Worm (Caenorhabditis elegans): ENCODE measurements around the gene srd-41.

The srd-41 gene

DNA sequence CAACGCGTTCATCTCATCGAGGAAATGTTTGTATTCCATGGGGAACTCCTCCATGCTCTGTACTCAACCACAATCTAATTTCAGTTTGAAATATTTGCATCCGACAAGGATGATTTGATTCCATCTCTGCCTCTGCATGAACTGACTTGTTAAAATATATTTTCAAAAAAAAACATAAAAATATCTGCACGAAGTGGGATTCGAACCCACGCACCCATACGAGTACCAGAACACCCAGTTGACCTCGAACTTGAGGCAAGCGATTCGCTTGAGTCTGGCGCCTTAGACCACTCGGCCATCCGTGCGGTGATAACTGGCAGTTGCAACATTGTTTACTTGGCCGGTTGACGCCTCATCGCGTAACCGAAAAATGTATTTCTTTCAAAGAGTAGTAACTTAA, 21.3 kb downstream of the srd-41 start:
- TF ChIP-seq tbx-11 (GFP tag; IDR thresholded peaks at IDR 0.05) (peak; percentile 69), sea-1 (GFP tag; conservative IDR thresholded peaks at IDR 0.05) (no peak), ceh-36 (tag; optimal IDR thresholded peaks at IDR 0.05) (peak; percentile 11)

DNA sequence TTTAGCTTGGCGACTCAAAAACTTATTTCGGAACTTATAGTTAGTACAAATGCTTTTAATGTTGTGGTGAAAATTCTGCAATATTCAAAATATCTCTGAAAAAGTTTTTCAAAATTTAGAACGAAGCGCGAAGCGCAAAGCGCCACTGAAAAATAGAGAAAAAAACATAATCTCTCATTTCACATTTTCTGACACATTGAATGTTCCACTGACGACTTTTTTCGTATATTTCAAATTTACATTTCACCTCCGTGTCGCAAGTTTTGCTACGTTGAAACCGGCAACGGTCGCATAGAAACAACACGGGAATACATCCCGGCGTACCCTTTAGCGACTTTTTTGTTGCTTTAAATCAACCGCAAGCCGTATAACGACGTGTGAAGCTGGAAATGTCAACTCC, 21.8 kb downstream of the srd-41 start, which contains the start of gene F42F12.14:
TSS of gene F42F12.14 (plus strand) at position 301 of the 400 bp plus-strand sequence.
- TF ChIP-seq tra-4 (tag; optimal IDR thresholded peaks at IDR 0.05) (no peak), pes-1 (GFP tag; IDR thresholded peaks at IDR 0.05) (no peak), ceh-13 (GFP tag; optimal IDR thresholded peaks at IDR 0.05) (no peak), tbx-37 (GFP tag; conservative IDR thresholded peaks at IDR 0.05) (no peak), flt-1 (GFP tag; IDR thresholded peaks at IDR 0.05) (no peak), scrt-1 (GFP tag; IDR thresholded peaks at IDR 0.05) (no peak), ama-1 (optimal IDR thresholded peaks at IDR 0.05) (no peak), F13C5.2 (tag; optimal IDR thresholded peaks at IDR 0.05) (no peak), ceh-36 (tag; optimal IDR thresholded peaks at IDR 0.05) (no peak), tbx-11 (GFP tag; IDR thresholded peaks at IDR 0.05) (no peak), sea-1 (GFP tag; conservative IDR thresholded peaks at IDR 0.05) (no peak), ets-7 (tag; optimal IDR thresholded peaks at IDR 0.05) (no peak), hmbx-1 (tag; optimal IDR thresholded peaks at IDR 0.05) (no peak), hmg-4 (GFP tag; optimal IDR thresholded peaks at IDR 0.05) (no peak), hnd-1 (tag; optimal IDR thresholded peaks at IDR 0.05) (no peak), aly-1 (tag; optimal IDR thresholded peaks at IDR 0.05) (no peak), B0310.2 (tag; optimal IDR thresholded peaks at IDR 0.05) (no peak)

DNA sequence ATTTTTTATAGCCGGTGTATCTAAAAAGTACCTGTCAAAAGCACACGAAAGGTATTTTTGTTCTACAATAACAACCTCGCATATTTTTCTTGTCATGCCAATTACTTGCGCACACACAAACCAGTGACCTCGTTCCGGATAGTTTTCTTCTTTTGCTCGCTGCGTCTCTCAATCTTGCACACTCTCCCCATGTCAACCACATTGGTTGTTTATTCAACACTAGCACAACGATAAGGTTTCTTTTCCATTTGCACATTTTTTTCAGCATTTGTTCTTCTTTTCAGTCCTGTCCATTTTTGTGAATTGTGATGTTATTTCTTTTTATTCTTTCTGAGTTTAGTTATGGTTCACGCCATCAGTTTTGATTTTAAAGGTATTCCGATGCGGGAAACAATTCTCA, 23.7 kb downstream of the srd-41 start, which contains the start of gene F42F12.3:
TSS of gene F42F12.3 (plus strand) at position 372 of the 400 bp plus-strand sequence.
- TF ChIP-seq pes-1 (GFP tag; IDR thresholded peaks at IDR 0.05) (no peak), hmbx-1 (tag; optimal IDR thresholded peaks at IDR 0.05) (no peak), scrt-1 (GFP tag; IDR thresholded peaks at IDR 0.05) (no peak), sea-1 (GFP tag; conservative IDR thresholded peaks at IDR 0.05) (no peak), tbx-11 (GFP tag; IDR thresholded peaks at IDR 0.05) (no peak), ceh-13 (GFP tag; optimal IDR thresholded peaks at IDR 0.05) (no peak), F13C5.2 (tag; optimal IDR thresholded peaks at IDR 0.05) (no peak), ama-1 (optimal IDR thresholded peaks at IDR 0.05) (no peak), B0310.2 (tag; optimal IDR thresholded peaks at IDR 0.05) (no peak), ets-7 (tag; optimal IDR thresholded peaks at IDR 0.05) (no peak), aly-1 (tag; optimal IDR thresholded peaks at IDR 0.05) (no peak), flt-1 (GFP tag; IDR thresholded peaks at IDR 0.05) (no peak), tra-4 (tag; optimal IDR thresholded peaks at IDR 0.05) (no peak), tbx-37 (GFP tag; conservative IDR thresholded peaks at IDR 0.05) (no peak), ceh-36 (tag; optimal IDR thresholded peaks at IDR 0.05) (no peak), hmg-4 (GFP tag; optimal IDR thresholded peaks at IDR 0.05) (no peak), hnd-1 (tag; optimal IDR thresholded peaks at IDR 0.05) (no peak)

DNA sequence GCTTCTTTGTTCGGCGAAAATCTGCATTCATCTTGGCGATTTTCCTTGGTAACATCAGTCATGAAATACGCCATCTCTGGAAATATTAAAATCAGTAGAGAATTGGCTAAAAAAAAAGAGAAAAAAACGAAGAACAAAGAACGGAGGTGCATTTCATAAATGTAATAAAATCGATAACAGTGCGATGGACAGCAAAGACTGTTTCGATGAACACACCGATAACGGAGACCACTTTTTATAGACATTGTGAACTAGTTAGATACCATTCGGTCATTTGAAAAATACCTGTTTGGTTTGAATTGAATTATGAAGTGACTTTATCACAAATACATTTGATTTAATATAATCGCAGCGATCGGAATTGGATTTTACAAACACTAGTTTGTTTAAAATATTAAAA, 26.3 kb downstream of the srd-41 start, which contains the start of gene F42F12.4:
TSS of gene F42F12.4 (minus strand) at position 76 of the 400 bp plus-strand sequence.
- TF ChIP-seq scrt-1 (GFP tag; IDR thresholded peaks at IDR 0.05) (no peak), hmbx-1 (tag; optimal IDR thresholded peaks at IDR 0.05) (no peak), hnd-1 (tag; optimal IDR thresholded peaks at IDR 0.05) (no peak)

DNA sequence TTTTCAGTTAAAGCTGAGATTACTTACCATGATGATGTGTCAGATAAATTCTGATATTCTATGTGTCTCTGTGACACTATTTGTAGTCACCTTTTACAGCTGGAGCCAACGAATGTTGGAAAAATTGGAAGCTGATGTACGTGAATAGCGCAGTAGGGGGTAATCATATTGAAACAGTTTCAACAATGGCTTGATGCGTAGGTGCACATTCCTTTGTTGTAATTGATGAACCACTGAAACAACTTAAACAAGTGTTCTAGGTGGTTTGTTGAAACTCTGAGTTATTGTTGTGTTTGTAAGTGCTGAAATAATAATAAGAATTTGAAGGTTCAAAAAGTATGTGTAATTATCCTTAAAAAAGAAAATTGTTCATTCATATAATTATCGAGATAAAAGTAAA, 30.1 kb downstream of the srd-41 start, which contains the start of gene nspc-12:
TSS of gene nspc-12 (minus strand) at position 101 of the 400 bp plus-strand sequence.
- TF ChIP-seq ceh-36 (tag; optimal IDR thresholded peaks at IDR 0.05) (no peak), hnd-1 (tag; optimal IDR thresholded peaks at IDR 0.05) (no peak), tbx-11 (GFP tag; IDR thresholded peaks at IDR 0.05) (no peak), flt-1 (GFP tag; IDR thresholded peaks at IDR 0.05) (no peak), pes-1 (GFP tag; IDR thresholded peaks at IDR 0.05) (no peak), scrt-1 (GFP tag; IDR thresholded peaks at IDR 0.05) (no peak), ceh-13 (GFP tag; optimal IDR thresholded peaks at IDR 0.05) (no peak), tra-4 (tag; optimal IDR thresholded peaks at IDR 0.05) (no peak), ama-1 (optimal IDR thresholded peaks at IDR 0.05) (no peak), sea-1 (GFP tag; conservative IDR thresholded peaks at IDR 0.05) (no peak), hmg-4 (GFP tag; optimal IDR thresholded peaks at IDR 0.05) (no peak), hmbx-1 (tag; optimal IDR thresholded peaks at IDR 0.05) (no peak), B0310.2 (tag; optimal IDR thresholded peaks at IDR 0.05) (no peak), tbx-37 (GFP tag; conservative IDR thresholded peaks at IDR 0.05) (no peak), aly-1 (tag; optimal IDR thresholded peaks at IDR 0.05) (no peak), ets-7 (tag; optimal IDR thresholded peaks at IDR 0.05) (no peak), F13C5.2 (tag; optimal IDR thresholded peaks at IDR 0.05) (no peak)

DNA sequence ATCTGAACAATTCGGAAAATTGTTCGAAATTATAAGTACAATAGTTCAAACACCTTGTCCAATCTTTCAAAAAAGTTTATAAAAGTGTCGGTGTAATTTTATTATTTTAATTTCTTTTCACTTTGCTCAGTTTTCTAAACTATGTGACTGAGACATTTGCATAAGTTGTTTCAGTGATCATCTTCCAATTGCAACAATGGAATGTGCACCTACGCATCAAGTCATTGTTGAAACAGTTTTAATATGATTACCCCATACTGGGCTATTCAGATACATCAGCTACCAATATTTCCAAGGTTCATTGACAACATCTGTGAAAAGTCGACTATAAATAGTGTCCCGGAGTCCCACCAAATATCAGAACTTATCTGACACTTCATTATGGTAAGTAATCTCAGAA, 30.6 kb downstream of the srd-41 start, which contains the start of gene nspc-13:
TSS of gene nspc-13 (plus strand) at position 301 of the 400 bp plus-strand sequence.
- TF ChIP-seq tra-4 (tag; optimal IDR thresholded peaks at IDR 0.05) (no peak), hmbx-1 (tag; optimal IDR thresholded peaks at IDR 0.05) (no peak), sea-1 (GFP tag; conservative IDR thresholded peaks at IDR 0.05) (no peak), pes-1 (GFP tag; IDR thresholded peaks at IDR 0.05) (no peak), tbx-11 (GFP tag; IDR thresholded peaks at IDR 0.05) (no peak), ama-1 (optimal IDR thresholded peaks at IDR 0.05) (no peak), F13C5.2 (tag; optimal IDR thresholded peaks at IDR 0.05) (no peak), aly-1 (tag; optimal IDR thresholded peaks at IDR 0.05) (no peak), scrt-1 (GFP tag; IDR thresholded peaks at IDR 0.05) (no peak), hnd-1 (tag; optimal IDR thresholded peaks at IDR 0.05) (no peak), tbx-37 (GFP tag; conservative IDR thresholded peaks at IDR 0.05) (no peak), hmg-4 (GFP tag; optimal IDR thresholded peaks at IDR 0.05) (no peak), ceh-13 (GFP tag; optimal IDR thresholded peaks at IDR 0.05) (no peak)

DNA sequence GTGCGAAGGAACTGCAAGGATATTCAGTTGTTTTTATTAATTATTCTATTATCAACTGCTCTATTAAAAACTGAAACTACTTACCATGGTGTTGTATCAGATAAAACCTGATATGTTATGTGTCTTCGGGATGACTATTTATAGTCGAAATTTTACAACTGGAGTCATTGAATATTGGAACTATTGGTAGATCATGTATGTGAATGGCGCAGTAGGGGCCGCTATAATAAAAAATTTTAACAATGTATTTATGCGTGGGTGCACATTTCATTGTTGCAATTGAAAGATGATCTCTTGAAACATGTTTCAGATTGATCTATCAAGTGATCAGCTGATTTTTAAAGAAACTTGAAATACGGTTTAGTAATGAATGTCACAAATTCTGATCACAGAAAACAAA, 32.4 kb downstream of the srd-41 start, which contains the start of gene nspc-14:
TSS of gene nspc-14 (minus strand) at position 101 of the 400 bp plus-strand sequence.
- no peak for TF ChIP-seq F13C5.2 (tag; optimal IDR thresholded peaks at IDR 0.05)
- no peak for TF ChIP-seq ceh-13 (GFP tag; optimal IDR thresholded peaks at IDR 0.05)
- TF ChIP-seq aly-1 (tag; optimal IDR thresholded peaks at IDR 0.05), result no peak
- TF ChIP-seq tbx-37 (GFP tag; conservative IDR thresholded peaks at IDR 0.05), result no peak
- TF ChIP-seq B0310.2 (tag; optimal IDR thresholded peaks at IDR 0.05), result no peak
- TF ChIP-seq ets-7 (tag; optimal IDR thresholded peaks at IDR 0.05), result no peak
- no peak for TF ChIP-seq hmg-4 (GFP tag; optimal IDR thresholded peaks at IDR 0.05)
- TF ChIP-seq ceh-36 (tag; optimal IDR thresholded peaks at IDR 0.05), result no peak
- no peak for TF ChIP-seq scrt-1 (GFP tag; IDR thresholded peaks at IDR 0.05)
- no peak for TF ChIP-seq tra-4 (tag; optimal IDR thresholded peaks at IDR 0.05)
- no peak for TF ChIP-seq sea-1 (GFP tag; conservative IDR thresholded peaks at IDR 0.05)
- TF ChIP-seq flt-1 (GFP tag; IDR thresholded peaks at IDR 0.05), result no peak
- no peak for TF ChIP-seq hmbx-1 (tag; optimal IDR thresholded peaks at IDR 0.05)
- no peak for TF ChIP-seq tbx-11 (GFP tag; IDR thresholded peaks at IDR 0.05)
- no peak for TF ChIP-seq hnd-1 (tag; optimal IDR thresholded peaks at IDR 0.05)
- TF ChIP-seq pes-1 (GFP tag; IDR thresholded peaks at IDR 0.05), result no peak
- TF ChIP-seq ama-1 (optimal IDR thresholded peaks at IDR 0.05), result no peak
